Fruit fly (Drosophila melanogaster): ENCODE results near the gene CG6833.

Gene CG6833

dm6 chr3L:14055260-14055696, 4.3 kb downstream of the CG6833 start (continued):
- TF ChIP-seq CG14667 (GFP tag; IDR thresholded peaks at IDR 0.05) (no peak), CG15073 (GFP tag; optimal IDR thresholded peaks at IDR 0.05) (no peak), cas (GFP tag; IDR thresholded peaks at IDR 0.05) (no peak), CG9437 (GFP tag; optimal IDR thresholded peaks at IDR 0.05) (no peak), emc (GFP tag; optimal IDR thresholded peaks at IDR 0.05) (no peak), CG33213 (GFP tag; optimal IDR thresholded peaks at IDR 0.05) (no peak), CG42726 (GFP tag; IDR thresholded peaks at IDR 0.05; ENCODE audit: partially characterized antibody) (no peak), Camta (GFP tag; optimal IDR thresholded peaks at IDR 0.05) (no peak), fd96Cb (tag; optimal IDR thresholded peaks at IDR 0.05) (no peak), gsb-n (tag; optimal IDR thresholded peaks at IDR 0.05) (no peak), run (tag; optimal IDR thresholded peaks at IDR 0.05) (no peak), CG3163 (GFP tag; optimal IDR thresholded peaks at IDR 0.05) (no peak), bab2 (GFP tag; optimal IDR thresholded peaks at IDR 0.05) (no peak), Sox102F (GFP tag; optimal IDR thresholded peaks at IDR 0.05) (no peak), Aef1 (GFP tag; IDR thresholded peaks at IDR 0.05) (no peak), Ets97D (GFP tag; optimal IDR thresholded peaks at IDR 0.05) (no peak), CG7928 (GFP tag; optimal IDR thresholded peaks at IDR 0.05) (no peak), HLH4C (GFP tag; IDR thresholded peaks at IDR 0.05; ENCODE audit: partially characterized antibody) (no peak), gt (GFP tag; IDR thresholded peaks at IDR 0.05) (no peak), CG13894 (tag; optimal IDR thresholded peaks at IDR 0.05) (no peak), crol (GFP tag; IDR thresholded peaks at IDR 0.05) (no peak), Elba2 (GFP tag; optimal IDR thresholded peaks at IDR 0.05) (no peak), NfI (GFP tag; optimal IDR thresholded peaks at IDR 0.05) (no peak), CG5245 (GFP tag; optimal IDR thresholded peaks at IDR 0.05) (peak; percentile 1), CG7556 (GFP tag; optimal IDR thresholded peaks at IDR 0.05) (peak; percentile 35), CG32532 (GFP tag; IDR thresholded peaks at IDR 0.05) (no peak), CG12942 (GFP tag; optimal IDR thresholded peaks at IDR 0.05) (no peak), CG12155 (GFP tag; optimal IDR thresholded peaks at IDR 0.05) (no peak), CG2199 (GFP tag; IDR thresholded peaks at IDR 0.05) (no peak), Mes4 (GFP tag; optimal IDR thresholded peaks at IDR 0.05) (no peak), Myb (GFP tag; optimal IDR thresholded peaks at IDR 0.05) (no peak), CG9797 (GFP tag; optimal IDR thresholded peaks at IDR 0.05) (no peak), lilli (GFP tag; optimal IDR thresholded peaks at IDR 0.05) (peak; percentile 39), TFAM (GFP tag; optimal IDR thresholded peaks at IDR 0.05) (no peak), CG1024 (GFP tag; IDR thresholded peaks at IDR 0.05) (no peak), CG1603 (tag; optimal IDR thresholded peaks at IDR 0.05) (no peak), ham (GFP tag; IDR thresholded peaks at IDR 0.05) (no peak), Ravus (GFP tag; IDR thresholded peaks at IDR 0.05) (no peak), twi (tag; optimal IDR thresholded peaks at IDR 0.05) (no peak), CG6854 (GFP tag; optimal IDR thresholded peaks at IDR 0.05) (no peak), Neu2 (GFP tag; optimal IDR thresholded peaks at IDR 0.05; ENCODE audit: borderline replicate concordance) (no peak), YL-1 (GFP tag; optimal IDR thresholded peaks at IDR 0.05) (no peak), Dip2 (GFP tag; IDR thresholded peaks at IDR 0.05) (no peak), Abd-B (GFP tag; optimal IDR thresholded peaks at IDR 0.05) (no peak), Lhr (GFP tag; optimal IDR thresholded peaks at IDR 0.05) (no peak), luna (GFP tag; optimal IDR thresholded peaks at IDR 0.05) (no peak), CG18599 (GFP tag; optimal IDR thresholded peaks at IDR 0.05) (peak; percentile 31), CG17186 (GFP tag; optimal IDR thresholded peaks at IDR 0.05) (no peak), Jarid2 (GFP tag; optimal IDR thresholded peaks at IDR 0.05) (no peak), CG34224 (GFP tag; IDR thresholded peaks at IDR 0.05; ENCODE audit: partially characterized antibody) (no peak), disco-r (GFP tag; optimal IDR thresholded peaks at IDR 0.05) (no peak), slp2 (GFP tag; optimal IDR thresholded peaks at IDR 0.05) (no peak)

All from whole organism, embryonic.